Worm (Caenorhabditis elegans): Measurements from ENCODE around the gene him-18.

DNA sequence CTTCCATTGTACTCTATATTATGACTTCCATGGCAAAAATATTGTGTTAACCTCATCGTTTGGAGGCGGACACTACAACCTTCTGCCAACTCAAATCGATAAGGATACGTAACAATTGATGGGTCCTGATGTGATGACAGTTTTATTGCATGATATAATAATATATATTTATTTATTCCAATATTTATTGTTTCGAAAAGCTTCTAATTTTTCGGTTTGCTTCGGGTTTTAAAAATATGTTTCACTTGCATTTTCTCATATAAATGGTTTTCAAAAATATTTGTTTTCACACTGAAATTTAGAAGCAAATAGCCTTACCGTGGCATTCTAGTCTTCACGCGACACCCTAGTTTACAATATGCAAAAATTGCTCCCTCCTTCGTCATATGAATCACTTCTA is 8.3 kb downstream of the him-18 start, which contains the start of gene T04A8.13:
- TF ChIP-seq him-1 (tag; optimal IDR thresholded peaks at IDR 0.05) = no peak
- no peak for TF ChIP-seq W03F9.2 (tag; optimal IDR thresholded peaks at IDR 0.05)
- no peak for TF ChIP-seq dao-5 (tag; optimal IDR thresholded peaks at IDR 0.05)

All from whole organism, L4/young adult.